Fruit fly (Drosophila melanogaster) whole organism, wandering third instar larva: ENCODE results near the gene salt.

ENCODE experiments used
- Abd-B ChIP-seq: fragments of >200 bp; optimal IDR thresholded peaks from 2 replicates; lab custom pipeline; 2017; ENCODE audit warnings: missing biosample characterization, missing genetic modification characterization
- CG32264 ChIP-seq: fragments of 200-800 bp; sonication (Bioruptor generic); optimal IDR thresholded peaks from 2 replicates; lab custom pipeline; 2016; ENCODE audit warnings: missing biosample characterization, missing genetic modification characterization
- CG9705 ChIP-seq: fragments of 200-800 bp; sonication (Bioruptor generic); optimal IDR thresholded peaks from 2 replicates; lab custom pipeline; 2018; ENCODE audit warnings: missing biosample characterization, mild to moderate bottlenecking, missing genetic modification characterization
- Dfd ChIP-seq: fragments of >200 bp; optimal IDR thresholded peaks from 2 replicates; lab custom pipeline; 2017; ENCODE audit warnings: missing biosample characterization, missing genetic modification characterization
- Dif ChIP-seq: fragments of 200-275, 200-300 bp; sonication (Bioruptor generic); optimal IDR thresholded peaks from 2 replicates; lab custom pipeline; 2018; ENCODE audit warnings: missing biosample characterization, missing genetic modification characterization; ENCODE audit not compliant: partially characterized antibody
- GATAd ChIP-seq: sonication (Bioruptor generic); optimal IDR thresholded peaks from 2 replicates; lab custom pipeline; 2016; ENCODE audit warnings: missing biosample characterization, missing genetic modification characterization
- HLH106 ChIP-seq: fragments of 200-800 bp; optimal IDR thresholded peaks from 3 replicates; lab custom pipeline; 2019; ENCODE audit warnings: missing biosample characterization, mild to moderate bottlenecking, missing genetic modification characterization, moderate library complexity
- Hnf4 ChIP-seq: fragments of 200-800 bp; sonication (Bioruptor generic); optimal IDR thresholded peaks from 2 replicates; lab custom pipeline; 2016; ENCODE audit warnings: missing biosample characterization, mild to moderate bottlenecking, missing genetic modification characterization
- Hr78 ChIP-seq: fragments of >200 bp; optimal IDR thresholded peaks from 2 replicates; lab custom pipeline; 2017; ENCODE audit warnings: missing biosample characterization, missing genetic modification characterization
- Hr83 ChIP-seq: fragments of 200-300 bp; sonication (Bioruptor generic); optimal IDR thresholded peaks from 2 replicates; lab custom pipeline; 2016; ENCODE audit warnings: missing biosample characterization, mild to moderate bottlenecking, missing genetic modification characterization, moderate library complexity; ENCODE audit not compliant: poor library complexity, severe bottlenecking
- Jra ChIP-seq: sonication (Bioruptor generic); optimal IDR thresholded peaks from 2 replicates; lab custom pipeline; 2016; ENCODE audit warnings: missing biosample characterization, missing genetic modification characterization
- Myc ChIP-seq: fragments of >200 bp; optimal IDR thresholded peaks from 2 replicates; lab custom pipeline; 2017
- N ChIP-seq: fragments of >200 bp; optimal IDR thresholded peaks from 2 replicates; lab custom pipeline; 2018; ENCODE audit warnings: missing biosample characterization, missing external identifiers, missing genetic modification characterization
- OdsH ChIP-seq: fragments of 200-800 bp; sonication (Bioruptor generic); optimal IDR thresholded peaks from 2 replicates; lab custom pipeline; 2016; ENCODE audit warnings: missing biosample characterization, mild to moderate bottlenecking, missing genetic modification characterization
- Rel ChIP-seq, 2 experiments: fragments of 200-800 bp; sonication (Bioruptor generic) in 1 of 2; optimal IDR thresholded peaks; 2 replicates in 1 of 2; 3 replicates in 1 of 2; lab custom pipeline; 2016 to 2019; ENCODE audit warnings: mild to moderate bottlenecking in 2 of 2, missing biosample characterization in 2 of 2, missing genetic modification characterization in 2 of 2, moderate library complexity in 1 of 2
- Sp1 ChIP-seq: fragments of 200-800 bp; sonication (Bioruptor generic); optimal IDR thresholded peaks from 3 replicates; lab custom pipeline; 2019; ENCODE audit warnings: missing biosample characterization, mild to moderate bottlenecking, missing genetic modification characterization, moderate library complexity
- Vsx2 ChIP-seq: fragments of 200-300, 225-300 bp; sonication (Bioruptor generic); optimal IDR thresholded peaks from 2 replicates; lab custom pipeline; 2018; ENCODE audit warnings: missing biosample characterization, missing genetic modification characterization; ENCODE audit not compliant: partially characterized antibody
- br ChIP-seq: fragments of 200-800 bp; sonication (Bioruptor generic); optimal IDR thresholded peaks from 2 replicates; lab custom pipeline; 2016; ENCODE audit warnings: missing biosample characterization, missing genetic modification characterization
- brk ChIP-seq: fragments of 200-800 bp; sonication (Bioruptor generic); optimal IDR thresholded peaks from 2 replicates; lab custom pipeline; 2016; ENCODE audit warnings: missing biosample characterization, mild to moderate bottlenecking, missing genetic modification characterization
- dl ChIP-seq, 2 experiments: fragments of 175-275, 200-275 bp in 1 of 2; fragments of 200-275 bp in 1 of 2; sonication (Bioruptor generic); optimal IDR thresholded peaks; lab custom pipeline; 2018; ENCODE audit warnings: mild to moderate bottlenecking in 2 of 2, missing biosample characterization in 2 of 2, missing genetic modification characterization in 2 of 2, moderate library complexity in 2 of 2; ENCODE audit not compliant: partially characterized antibody in 2 of 2, insufficient read depth in 1 of 2
- dmrt93B ChIP-seq: fragments of 200-800 bp; sonication (Bioruptor generic); optimal IDR thresholded peaks from 2 replicates; lab custom pipeline; 2018; ENCODE audit warnings: missing biosample characterization, mild to moderate bottlenecking, missing genetic modification characterization
- dsf ChIP-seq: sonication (Bioruptor generic); optimal IDR thresholded peaks from 2 replicates; lab custom pipeline; 2016; ENCODE audit warnings: missing biosample characterization, missing genetic modification characterization, borderline replicate concordance
- foxo ChIP-seq, 2 experiments: fragments of 200-800 bp; sonication (Bioruptor generic); optimal IDR thresholded peaks; 2 replicates in 1 of 2; 3 replicates in 1 of 2; lab custom pipeline; 2016 to 2017; ENCODE audit warnings: missing biosample characterization in 2 of 2, missing genetic modification characterization in 2 of 2
- fru ChIP-seq: fragments of 200-800 bp; sonication (Bioruptor generic); optimal IDR thresholded peaks from 3 replicates; lab custom pipeline; 2016; ENCODE audit warnings: missing biosample characterization, mild to moderate bottlenecking, missing genetic modification characterization
- h ChIP-seq: fragments of 200-800 bp; sonication (Bioruptor generic); optimal IDR thresholded peaks from 3 replicates; lab custom pipeline; 2016; ENCODE audit warnings: missing biosample characterization, mild to moderate bottlenecking, missing genetic modification characterization
- jim ChIP-seq: fragments of 175-275, 200-325 bp; sonication (Bioruptor generic); optimal IDR thresholded peaks from 2 replicates; lab custom pipeline; 2016; ENCODE audit warnings: missing biosample characterization, mild to moderate bottlenecking, missing genetic modification characterization
- lola ChIP-seq: fragments of >200 bp; optimal IDR thresholded peaks from 2 replicates; lab custom pipeline; 2017; ENCODE audit warnings: missing biosample characterization, missing genetic modification characterization
- pan ChIP-seq: fragments of >200 bp; optimal IDR thresholded peaks from 2 replicates; lab custom pipeline; 2017
- psq ChIP-seq: fragments of 200-800 bp; sonication (Bioruptor generic); optimal IDR thresholded peaks from 3 replicates; lab custom pipeline; 2017; ENCODE audit warnings: missing biosample characterization, mild to moderate bottlenecking, missing genetic modification characterization, moderate library complexity
- rgr ChIP-seq: fragments of 200-800 bp; sonication (Bioruptor generic); optimal IDR thresholded peaks from 3 replicates; lab custom pipeline; 2016; ENCODE audit warnings: missing biosample characterization, mild to moderate bottlenecking, missing genetic modification characterization
- sage ChIP-seq: fragments of 200-800 bp; sonication (Bioruptor generic); optimal IDR thresholded peaks from 2 replicates; lab custom pipeline; 2016; ENCODE audit warnings: missing biosample characterization, mild to moderate bottlenecking, missing genetic modification characterization
- sv ChIP-seq: fragments of 200-800 bp; sonication (Bioruptor generic); optimal IDR thresholded peaks from 3 replicates; lab custom pipeline; 2016; ENCODE audit warnings: missing biosample characterization, missing genetic modification characterization
- usp ChIP-seq: fragments of >200 bp; optimal IDR thresholded peaks from 2 replicates; lab custom pipeline; 2017; ENCODE audit warnings: missing biosample characterization, missing genetic modification characterization
- woc ChIP-seq: sonication (Bioruptor generic); optimal IDR thresholded peaks from 2 replicates; lab custom pipeline; 2016; ENCODE audit warnings: missing biosample characterization, mild to moderate bottlenecking, missing genetic modification characterization

salt gene

dm6 chr3R:31765145-31765544 is 10.6 kb upstream of the salt start:
- TF ChIP-seq psq (GFP tag; lab: Kevin White, UChicago), result no peak
- TF ChIP-seq N, result no peak
- peak; percentile 99 for TF ChIP-seq Dfd
- no peak for TF ChIP-seq HLH106 (tag; lab: Kevin White, UChicago)

DNA sequence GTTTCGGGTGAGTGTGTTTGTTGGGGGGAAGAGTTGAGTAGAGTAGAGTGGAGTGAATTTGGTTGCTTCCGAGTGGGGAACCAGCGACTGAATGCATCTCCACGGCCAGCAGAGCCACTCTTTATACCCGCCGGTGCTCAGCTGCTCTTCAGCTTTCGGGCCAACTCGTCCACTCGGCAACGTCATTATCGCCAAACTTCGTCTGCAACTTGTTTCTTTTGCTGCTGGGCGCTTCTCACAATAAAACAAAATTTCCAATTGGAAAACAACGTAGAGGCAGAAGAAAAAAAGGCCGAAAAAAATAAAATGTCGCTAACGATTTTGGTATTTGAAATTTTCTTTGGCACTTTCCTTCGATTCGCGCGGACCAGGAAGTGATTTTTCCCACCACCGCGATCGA is 10.2 kb upstream of the salt start, which contains the start of gene CG2150:
Gene CG2150, minus strand, starts transcription at position 101 of the 400 bp plus-strand sequence.
- TF ChIP-seq woc (GFP tag; lab: Kevin White, UChicago), result no peak
- no peak for TF ChIP-seq usp
- TF ChIP-seq lola, result no peak
- TF ChIP-seq psq (GFP tag; lab: Kevin White, UChicago), result no peak
- no peak for TF ChIP-seq sage (GFP tag; lab: Kevin White, UChicago)
- TF ChIP-seq HLH106 (tag; lab: Kevin White, UChicago), result no peak
- TF ChIP-seq h (GFP tag; lab: Kevin White, UChicago), result no peak
- no peak for TF ChIP-seq Vsx2 (GFP tag; lab: Kevin White, UChicago)
- TF ChIP-seq, all 38 proteins: peak for 0

dm6 chr3R:31762672-31763071 is 8.2 kb upstream of the salt start:
- TF ChIP-seq CG9705 (GFP tag; lab: Kevin White, UChicago) (no peak), fru (GFP tag; lab: Kevin White, UChicago) (peak; percentile 4)
- TF ChIP-seq, all 38 proteins: peak for 1

DNA sequence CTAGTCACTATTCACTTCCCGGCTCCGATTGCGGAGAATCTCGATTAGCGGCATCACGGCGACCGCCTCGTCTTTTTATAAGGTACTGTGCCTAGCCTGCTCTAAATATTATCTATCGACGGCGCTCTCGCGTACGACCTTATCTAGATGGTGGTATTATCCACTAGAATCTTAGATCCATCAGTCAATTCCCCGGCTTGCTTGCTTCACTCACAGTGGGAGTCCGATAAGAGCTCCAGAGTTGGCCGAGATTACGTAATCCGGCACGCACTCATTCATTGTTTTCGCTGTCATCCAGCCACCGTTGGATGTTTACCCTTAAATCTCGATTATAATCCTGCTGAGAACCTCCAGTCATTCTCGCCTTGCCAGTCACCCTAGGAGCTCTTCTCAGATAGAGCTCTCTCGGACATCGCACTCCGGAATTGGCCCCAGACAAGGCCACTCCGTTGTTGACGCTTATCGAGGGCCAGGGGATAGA is 7.1 kb upstream of the salt start, which contains the start of gene Smvt:
Gene Smvt, minus strand, starts transcription at position 51 of the 481 bp plus-strand sequence.
- TF ChIP-seq woc (GFP tag; lab: Kevin White, UChicago) (no peak), rgr (GFP tag; lab: Kevin White, UChicago) (no peak), jim (GFP tag; lab: Kevin White, UChicago) (no peak), Dfd (no peak)

- TF ChIP-seq Abd-B (GFP tag; lab: Kevin White, UChicago) (no peak), Hr83 (GFP tag; lab: Kevin White, UChicago) (peak; percentile 35)
Measured at dm6 chr3R:31758587-31759167, 4.2 kb upstream of the salt start, which contains the start of gene CG2187. Gene CG2187 (minus strand): TSS chr3R:31758637.

- TF ChIP-seq fru (GFP tag; lab: Kevin White, UChicago) (peak; percentile 41), Dif (GFP tag; lab: Kevin White, UChicago) (peak; percentile 20), Hr83 (GFP tag; lab: Kevin White, UChicago) (no peak), Hnf4 (GFP tag; lab: Kevin White, UChicago) (peak; percentile 4), Vsx2 (GFP tag; lab: Kevin White, UChicago) (no peak), Myc (no peak), lola (no peak), CG9705 (GFP tag; lab: Kevin White, UChicago) (no peak), rgr (GFP tag; lab: Kevin White, UChicago) (peak; percentile 21), Rel (GFP tag; optimal IDR thresholded peaks at IDR 0.05; lab: Kevin White, UChicago) (peak; percentile 53), Rel (tag; optimal IDR thresholded peaks at IDR 0.05; lab: Kevin White, UChicago) (peak; percentile 59), psq (GFP tag; lab: Kevin White, UChicago) (peak; percentile 100), sv (GFP tag; lab: Kevin White, UChicago) (no peak), usp (no peak), dl (GFP tag; optimal IDR thresholded peaks at IDR 0.05; lab: Kevin White, UChicago; ENCODE audit: insufficient read depth in 1 of 2, partially characterized antibody in 2 of 2) (no peak), Jra (no peak), brk (GFP tag; lab: Kevin White, UChicago) (no peak), dmrt93B (no peak), pan (lab: Kevin White, UChicago) (no peak), Sp1 (GFP tag; lab: Kevin White, UChicago) (peak; percentile 61), GATAd (GFP tag; lab: Kevin White, UChicago) (no peak), CG32264 (GFP tag; lab: Kevin White, UChicago) (no peak), h (GFP tag; lab: Kevin White, UChicago) (peak; percentile 30), dsf (GFP tag; lab: Kevin White, UChicago) (no peak), N (peak; percentile 81), OdsH (GFP tag; lab: Kevin White, UChicago) (no peak), br (GFP tag; lab: Kevin White, UChicago) (peak; percentile 18), Abd-B (GFP tag; lab: Kevin White, UChicago) (no peak), HLH106 (tag; lab: Kevin White, UChicago) (no peak), foxo (GFP tag; optimal IDR thresholded peaks at IDR 0.05; lab: Kevin White, UChicago) (peak in 1 of 2 experiments; percentile 40), Dfd (no peak), Hr78 (GFP tag; lab: Kevin White, UChicago) (peak; percentile 6)
Measured at dm6 chr3R:31748093-31748996, 6.2 kb downstream of the salt start.
